Fruit fly (Drosophila melanogaster): ENCODE results near the gene Rnmt.

dm6 chr2L:15059000-15059399 lies 49.3 kb downstream of the Rnmt start:
- TF ChIP-seq CG10348 (GFP tag; IDR thresholded peaks at IDR 0.05), result no peak
- no peak for TF ChIP-seq CG12605 (GFP tag; IDR thresholded peaks at IDR 0.05)
- no peak for TF ChIP-seq CG8301 (tag; optimal IDR thresholded peaks at IDR 0.05)
- TF ChIP-seq CG32121 (GFP tag; IDR thresholded peaks at IDR 0.05), result no peak
- no peak for TF ChIP-seq CG9948 (tag; optimal IDR thresholded peaks at IDR 0.05)
- TF ChIP-seq CG17806 (tag; optimal IDR thresholded peaks at IDR 0.05), result no peak
- no peak for TF ChIP-seq D1 (tag; optimal IDR thresholded peaks at IDR 0.05)
- no peak for TF ChIP-seq Pif1B (GFP tag; optimal IDR thresholded peaks at IDR 0.05)
- no peak for TF ChIP-seq Pif1A (GFP tag; optimal IDR thresholded peaks at IDR 0.05)
- no peak for TF ChIP-seq CG4496 (GFP tag; IDR thresholded peaks at IDR 0.05)
- TF ChIP-seq CG15710 (tag; optimal IDR thresholded peaks at IDR 0.05), result no peak

All from whole organism, pupa.